Worm (Caenorhabditis elegans): ENCODE results near the gene cnp-3.
A peak's percentile ranks its signal among the peaks of the same experiment; 100 is the strongest.

cnp-3 gene

ce11 chrX:17151160-17151711, 13.3 kb upstream of the cnp-3 start, which contains the start of gene mdt-1.2 (continued):
- TF ChIP-seq alr-1 (tag; optimal IDR thresholded peaks at IDR 0.05; ENCODE audit: borderline replicate concordance) (no peak), F16B12.6 (tag; optimal IDR thresholded peaks at IDR 0.05) (peak; percentile 99), fkh-4 (tag; optimal IDR thresholded peaks at IDR 0.05; ENCODE audit: borderline replicate concordance) (no peak), mep-1 (tag; optimal IDR thresholded peaks at IDR 0.05) (peak; percentile 95), lin-14 (GFP tag; optimal IDR thresholded peaks at IDR 0.05) (peak; percentile 92), zip-4 (GFP tag; optimal IDR thresholded peaks at IDR 0.05) (no peak), nhr-20 (tag; optimal IDR thresholded peaks at IDR 0.05) (peak; percentile 86), rnt-1 (tag; optimal IDR thresholded peaks at IDR 0.05) (peak; percentile 83), aha-1 (tag; optimal IDR thresholded peaks at IDR 0.05) (no peak), lin-15B (tag; optimal IDR thresholded peaks at IDR 0.05) (no peak), lin-35 (GFP tag; optimal IDR thresholded peaks at IDR 0.05) (peak; percentile 46 to 77), lin-39 (tag; optimal IDR thresholded peaks at IDR 0.05) (no peak), pax-3 (tag; optimal IDR thresholded peaks at IDR 0.05) (no peak), zag-1 (tag; optimal IDR thresholded peaks at IDR 0.05) (no peak), fkh-8 (tag; optimal IDR thresholded peaks at IDR 0.05) (peak; percentile 49), Y116A8C.19 (tag; optimal IDR thresholded peaks at IDR 0.05; ENCODE audit: borderline replicate concordance) (no peak), efl-3 (GFP tag; optimal IDR thresholded peaks at IDR 0.05) (no peak), efl-1 (optimal IDR thresholded peaks at IDR 0.05) (peak; percentile 67 to 75), efl-1 (GFP tag; optimal IDR thresholded peaks at IDR 0.05 in 1 of 2) (peak; percentile 53 to 96), ceh-90 (tag; optimal IDR thresholded peaks at IDR 0.05) (no peak), ceh-88 (GFP tag; IDR thresholded peaks at IDR 0.05) (no peak), ceh-63 (GFP tag; optimal IDR thresholded peaks at IDR 0.05) (no peak), lsy-2 (tag; optimal IDR thresholded peaks at IDR 0.05) (peak; percentile 76 to 78), ztf-4 (tag; optimal IDR thresholded peaks at IDR 0.05) (peak; percentile 44), grh-1 (GFP tag; IDR thresholded peaks at IDR 0.05) (peak; percentile 39; the same call in 1 of the 2 replicates), ceh-82 (tag; optimal IDR thresholded peaks at IDR 0.05) (peak; percentile 68 to 81 (median 77)), nhr-85 (tag) (peak; percentile 73), nhr-76 (tag; optimal IDR thresholded peaks at IDR 0.05) (no peak), mef-2 (tag; optimal IDR thresholded peaks at IDR 0.05) (no peak), ceh-8 (GFP tag; optimal IDR thresholded peaks at IDR 0.05) (peak; percentile 24), sup-37 (GFP tag; optimal IDR thresholded peaks at IDR 0.05) (no peak), snu-23 (GFP tag; optimal IDR thresholded peaks at IDR 0.05) (peak; percentile 88), ets-5 (GFP tag; IDR thresholded peaks at IDR 0.05) (no peak), dsc-1 (tag; optimal IDR thresholded peaks at IDR 0.05) (peak; percentile 70), unc-86 (tag; optimal IDR thresholded peaks at IDR 0.05) (peak; percentile 62), irx-1 (tag; optimal IDR thresholded peaks at IDR 0.05) (peak; percentile 40), isw-1 (GFP tag; IDR thresholded peaks at IDR 0.05) (peak; percentile 49), unc-30 (tag; optimal IDR thresholded peaks at IDR 0.05) (no peak), fkh-10 (GFP tag; optimal IDR thresholded peaks at IDR 0.05) (no peak), egl-27 (tag; optimal IDR thresholded peaks at IDR 0.05) (no peak), snpc-4 (tag; optimal IDR thresholded peaks at IDR 0.05) (peak; percentile 79), elt-2 (tag; optimal IDR thresholded peaks at IDR 0.05) (peak; percentile 34), hpl-2 (GFP tag; optimal IDR thresholded peaks at IDR 0.05) (no peak), skn-1 (tag; optimal IDR thresholded peaks at IDR 0.05) (peak; percentile 77), fos-1 (tag; optimal IDR thresholded peaks at IDR 0.05) (peak; percentile 33), elt-3 (tag; optimal IDR thresholded peaks at IDR 0.05) (peak in 2 of 6 experiments; percentile 49 to 59), ces-1 (GFP tag; optimal IDR thresholded peaks at IDR 0.05) (no peak), mab-9 (GFP tag; IDR thresholded peaks at IDR 0.05) (no peak), tbx-2 (tag; optimal IDR thresholded peaks at IDR 0.05) (peak; percentile 77), unc-98 (GFP tag; IDR thresholded peaks at IDR 0.05) (no peak), C34B4.2 (tag; optimal IDR thresholded peaks at IDR 0.05) (no peak), hlh-17 (GFP tag; optimal IDR thresholded peaks at IDR 0.05; ENCODE audit: borderline replicate concordance) (no peak), vab-15 (tag; optimal IDR thresholded peaks at IDR 0.05) (no peak)

All from whole organism, L1 larva.